Fruit fly (Drosophila melanogaster): ENCODE data around the gene Spag1.
A peak's percentile ranks its signal among the peaks of the same experiment; 100 is the strongest.

Gene Spag1

dm6 chr3R:26980282-26980691, 32.7 kb downstream of the Spag1 start (continued):
- TF ChIP-seq lbe (GFP tag; optimal IDR thresholded peaks at IDR 0.05) (peak; percentile 32), gem (tag; optimal IDR thresholded peaks at IDR 0.05) (no peak), aop (GFP tag; IDR thresholded peaks at IDR 0.05) (no peak), Dll (GFP tag; IDR thresholded peaks at IDR 0.05; ENCODE audit: partially characterized antibody) (0 out of 4 replicates have a peak, but pooled peaks have one; percentile 15), Atf6 (GFP tag; IDR thresholded peaks at IDR 0.05) (peak; percentile 48), oc (tag; optimal IDR thresholded peaks at IDR 0.05) (peak; percentile 84), nerfin-1 (tag; optimal IDR thresholded peaks at IDR 0.05) (no peak), tio (GFP tag; optimal IDR thresholded peaks at IDR 0.05) (no peak), row (GFP tag; IDR thresholded peaks at IDR 0.05) (peak; percentile 26; the same call in 1 of the 3 replicates), CG4424 (GFP tag; optimal IDR thresholded peaks at IDR 0.05) (no peak), zfh2 (GFP tag; optimal IDR thresholded peaks at IDR 0.05) (no peak), Drgx (GFP tag; IDR thresholded peaks at IDR 0.05) (no peak), CG9727 (GFP tag; optimal IDR thresholded peaks at IDR 0.05) (no peak), onecut (GFP tag; IDR thresholded peaks at IDR 0.05) (no peak), ro (GFP tag; IDR thresholded peaks at IDR 0.05) (no peak), CG10565 (GFP tag; optimal IDR thresholded peaks at IDR 0.05) (no peak), dpn (GFP tag; optimal IDR thresholded peaks at IDR 0.05) (no peak), bowl (GFP tag; IDR thresholded peaks at IDR 0.05) (no peak), CG14667 (GFP tag; IDR thresholded peaks at IDR 0.05) (no peak), CG18011 (GFP tag; optimal IDR thresholded peaks at IDR 0.05) (no peak), CG10959 (GFP tag; IDR thresholded peaks at IDR 0.05) (no peak), ap (GFP tag; IDR thresholded peaks at IDR 0.05) (no peak), Dref (GFP tag; IDR thresholded peaks at IDR 0.05) (no peak), CG12104 (GFP tag; optimal IDR thresholded peaks at IDR 0.05) (no peak), CG12942 (GFP tag; optimal IDR thresholded peaks at IDR 0.05) (no peak), HLH3B (GFP tag; IDR thresholded peaks at IDR 0.05) (no peak), CG2199 (GFP tag; IDR thresholded peaks at IDR 0.05) (0 out of 3 replicates have a peak, but pooled peaks have one; percentile 52), Ets65A (GFP tag) (no peak), Scr (GFP tag; IDR thresholded peaks at IDR 0.05; ENCODE audit: partially characterized antibody) (no peak), toy (GFP tag; IDR thresholded peaks at IDR 0.05) (no peak), Camta (GFP tag; optimal IDR thresholded peaks at IDR 0.05) (no peak), sqz (GFP tag; optimal IDR thresholded peaks at IDR 0.05) (no peak), YL-1 (GFP tag; optimal IDR thresholded peaks at IDR 0.05) (no peak), Bgb (GFP tag; IDR thresholded peaks at IDR 0.05; ENCODE audit: partially characterized antibody) (peak; percentile 37; the same call in 1 of the 2 replicates), C15 (GFP tag; IDR thresholded peaks at IDR 0.05) (no peak), lmd (GFP tag; IDR thresholded peaks at IDR 0.05) (no peak), ind (GFP tag; optimal IDR thresholded peaks at IDR 0.05) (no peak), Fer3 (tag; optimal IDR thresholded peaks at IDR 0.05) (no peak), eyg (GFP tag; optimal IDR thresholded peaks at IDR 0.05) (no peak), ab (GFP tag; optimal IDR thresholded peaks at IDR 0.05) (peak; percentile 12), Trl (optimal IDR thresholded peaks at IDR 0.05) (peak; percentile 72 to 97), Trl (GFP tag; optimal IDR thresholded peaks at IDR 0.05) (no peak), sob (GFP tag; IDR thresholded peaks at IDR 0.05) (peak; percentile 32; the same call in 1 of the 2 replicates), Abd-B (GFP tag; optimal IDR thresholded peaks at IDR 0.05) (no peak), CG17568 (GFP tag; optimal IDR thresholded peaks at IDR 0.05) (no peak), ATbp (GFP tag; optimal IDR thresholded peaks at IDR 0.05) (no peak), CG2116 (GFP tag; optimal IDR thresholded peaks at IDR 0.05) (no peak), Awh (GFP tag; IDR thresholded peaks at IDR 0.05) (peak; percentile 58; the same call in 1 of the 2 replicates), zf30C (GFP tag; optimal IDR thresholded peaks at IDR 0.05) (no peak), Lpt (GFP tag; optimal IDR thresholded peaks at IDR 0.05) (no peak), exex (tag; optimal IDR thresholded peaks at IDR 0.05) (no peak), CG8478 (optimal IDR thresholded peaks at IDR 0.05) (no peak), sna (GFP tag; IDR thresholded peaks at IDR 0.05; ENCODE audit: partially characterized antibody) (0 out of 2 replicates have a peak, but pooled peaks have one; percentile 31)
